Fruit fly (Drosophila melanogaster): ENCODE data around the gene frm.

frm gene

DNA sequence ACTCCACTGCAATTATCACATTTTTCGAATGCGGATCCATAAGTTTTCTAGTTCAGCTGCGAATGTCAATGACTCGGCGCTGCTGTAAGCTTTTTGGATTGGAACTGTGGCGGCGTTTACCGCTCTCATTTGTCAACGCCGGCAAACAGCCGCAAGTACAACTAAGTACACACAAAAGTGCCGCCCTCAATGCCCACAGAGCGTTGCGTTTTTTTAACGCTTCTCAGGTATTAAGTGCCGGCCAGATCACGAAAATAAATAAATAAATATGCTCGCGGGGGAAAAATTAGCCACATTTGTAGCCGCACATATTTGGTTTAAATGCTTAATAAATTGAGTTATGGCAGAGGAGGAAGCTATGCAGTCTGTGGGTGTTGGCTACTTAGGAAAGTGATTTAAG is 30.6 kb upstream of the frm start:
- TF ChIP-seq cnc (optimal IDR thresholded peaks at IDR 0.05) (no peak), CG7101 (tag; optimal IDR thresholded peaks at IDR 0.05) (no peak), toe (GFP tag; optimal IDR thresholded peaks at IDR 0.05) (no peak), CG12768 (GFP tag; optimal IDR thresholded peaks at IDR 0.05) (no peak), Clk (GFP tag; optimal IDR thresholded peaks at IDR 0.05) (no peak), CG33017 (tag; optimal IDR thresholded peaks at IDR 0.05) (no peak), CG14711 (tag; optimal IDR thresholded peaks at IDR 0.05) (no peak), cic (GFP tag; optimal IDR thresholded peaks at IDR 0.05) (no peak), CG7045 (GFP tag; optimal IDR thresholded peaks at IDR 0.05) (no peak), CG1620 (GFP tag; optimal IDR thresholded peaks at IDR 0.05) (no peak), ovo (GFP tag; optimal IDR thresholded peaks at IDR 0.05) (no peak), pad (GFP tag; optimal IDR thresholded peaks at IDR 0.05) (no peak), bab1 (GFP tag; optimal IDR thresholded peaks at IDR 0.05) (no peak), CG11617 (GFP tag; optimal IDR thresholded peaks at IDR 0.05) (no peak), Mnt (GFP tag; optimal IDR thresholded peaks at IDR 0.05) (no peak), kay (GFP tag; ENCODE audit: borderline replicate concordance) (no peak), tj (GFP tag; optimal IDR thresholded peaks at IDR 0.05) (no peak), CG5204 (GFP tag; optimal IDR thresholded peaks at IDR 0.05) (no peak), Hr96 (GFP tag; optimal IDR thresholded peaks at IDR 0.05) (no peak), Crg-1 (GFP tag; optimal IDR thresholded peaks at IDR 0.05) (no peak)

DNA sequence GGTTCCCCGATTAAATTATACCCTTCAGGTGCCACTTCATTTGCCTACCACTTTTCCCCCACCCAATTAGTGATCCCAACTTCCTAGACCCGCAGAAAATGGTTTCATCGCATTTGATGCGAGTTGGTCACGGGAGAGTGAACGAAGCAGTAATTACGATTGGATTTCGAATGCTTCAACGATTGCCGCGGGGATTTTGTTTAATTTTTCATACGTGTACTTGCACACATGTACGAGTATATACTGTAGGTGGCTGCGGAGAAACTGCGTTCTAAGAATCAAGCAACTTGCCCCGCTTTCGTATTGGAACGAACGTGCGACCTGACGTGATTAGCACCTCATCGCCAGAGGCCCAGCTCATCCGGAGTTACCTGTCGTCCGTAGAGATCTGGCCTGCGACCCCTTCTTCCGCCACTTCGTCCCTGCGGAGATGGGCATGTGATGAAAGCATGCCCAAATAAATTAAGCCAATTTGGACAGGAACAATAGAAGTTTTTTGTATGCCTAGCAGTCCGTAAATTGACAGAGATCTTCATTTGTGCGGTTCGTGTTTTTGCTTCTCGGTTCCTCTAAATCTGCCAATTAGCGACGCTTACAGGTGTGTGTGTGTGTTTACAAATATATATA is 29.6 kb upstream of the frm start:
- TF ChIP-seq CG7045 (GFP tag; optimal IDR thresholded peaks at IDR 0.05) (no peak), Hr96 (GFP tag; optimal IDR thresholded peaks at IDR 0.05) (no peak), cnc (optimal IDR thresholded peaks at IDR 0.05) (no peak), CG14711 (tag; optimal IDR thresholded peaks at IDR 0.05) (no peak), CG33017 (tag; optimal IDR thresholded peaks at IDR 0.05) (no peak), kay (GFP tag; ENCODE audit: borderline replicate concordance) (peak; percentile 22), ovo (GFP tag; optimal IDR thresholded peaks at IDR 0.05) (no peak)

DNA sequence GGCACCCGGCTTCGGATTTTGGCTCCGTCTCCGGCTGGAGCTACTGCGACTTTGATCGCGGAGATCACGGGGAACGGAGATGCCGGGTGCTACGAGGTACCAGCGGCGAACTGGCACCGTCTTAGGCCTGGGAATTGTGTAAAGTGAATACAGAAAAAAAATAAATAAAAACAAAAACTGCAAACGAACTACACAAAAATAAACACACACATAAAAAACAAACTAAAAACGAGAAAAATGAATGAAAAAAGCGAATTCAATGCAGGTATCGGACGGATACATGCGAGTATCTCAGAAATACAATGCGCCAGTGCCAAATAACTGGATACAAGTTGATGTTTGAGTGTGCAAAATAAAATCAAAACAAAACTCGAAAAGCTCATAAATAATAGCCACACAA is 28.8 kb upstream of the frm start:
- no peak for TF ChIP-seq bab1 (GFP tag; optimal IDR thresholded peaks at IDR 0.05)
- TF ChIP-seq ovo (GFP tag; optimal IDR thresholded peaks at IDR 0.05) = no peak
- TF ChIP-seq toe (GFP tag; optimal IDR thresholded peaks at IDR 0.05) = no peak
- no peak for TF ChIP-seq Clk (GFP tag; optimal IDR thresholded peaks at IDR 0.05)
- no peak for TF ChIP-seq kay (GFP tag; ENCODE audit: borderline replicate concordance)
- no peak for TF ChIP-seq cnc (optimal IDR thresholded peaks at IDR 0.05)
- TF ChIP-seq Mnt (GFP tag; optimal IDR thresholded peaks at IDR 0.05) = no peak
- TF ChIP-seq CG5204 (GFP tag; optimal IDR thresholded peaks at IDR 0.05) = no peak
- no peak for TF ChIP-seq Hr96 (GFP tag; optimal IDR thresholded peaks at IDR 0.05)
- TF ChIP-seq CG1620 (GFP tag; optimal IDR thresholded peaks at IDR 0.05) = no peak
- TF ChIP-seq CG7101 (tag; optimal IDR thresholded peaks at IDR 0.05) = no peak
- TF ChIP-seq CG14711 (tag; optimal IDR thresholded peaks at IDR 0.05) = no peak
- TF ChIP-seq CG11617 (GFP tag; optimal IDR thresholded peaks at IDR 0.05) = no peak
- TF ChIP-seq pad (GFP tag; optimal IDR thresholded peaks at IDR 0.05) = no peak
- TF ChIP-seq CG33017 (tag; optimal IDR thresholded peaks at IDR 0.05) = no peak
- no peak for TF ChIP-seq cic (GFP tag; optimal IDR thresholded peaks at IDR 0.05)

DNA sequence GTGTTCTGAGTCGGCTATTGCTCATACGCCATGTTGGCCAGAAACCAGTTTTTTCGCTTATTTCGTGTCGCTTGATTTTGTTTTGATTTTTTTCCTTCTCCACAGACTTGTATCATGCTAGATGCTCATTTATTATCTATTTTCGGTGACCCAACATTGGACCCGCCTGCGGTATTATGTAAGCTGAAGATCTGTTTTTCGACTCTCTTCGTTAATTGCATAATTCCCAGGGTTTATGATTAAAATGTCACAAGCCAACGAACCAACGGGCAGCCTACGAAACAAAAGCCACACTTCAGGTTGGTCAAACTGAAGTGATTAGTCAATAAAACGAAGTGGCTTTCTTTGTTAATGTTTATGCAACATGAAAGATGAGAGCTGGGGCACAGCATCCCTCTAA is 27.6 kb upstream of the frm start:
- TF ChIP-seq Mnt (GFP tag; optimal IDR thresholded peaks at IDR 0.05) (no peak), cic (GFP tag; optimal IDR thresholded peaks at IDR 0.05) (no peak), ovo (GFP tag; optimal IDR thresholded peaks at IDR 0.05) (no peak), CG33017 (tag; optimal IDR thresholded peaks at IDR 0.05) (no peak), CG5204 (GFP tag; optimal IDR thresholded peaks at IDR 0.05) (no peak), kay (GFP tag; ENCODE audit: borderline replicate concordance) (no peak), CG7045 (GFP tag; optimal IDR thresholded peaks at IDR 0.05) (no peak), CG7101 (tag; optimal IDR thresholded peaks at IDR 0.05) (no peak), CG14711 (tag; optimal IDR thresholded peaks at IDR 0.05) (no peak), tj (GFP tag; optimal IDR thresholded peaks at IDR 0.05) (no peak), Crg-1 (GFP tag; optimal IDR thresholded peaks at IDR 0.05) (no peak), CG1620 (GFP tag; optimal IDR thresholded peaks at IDR 0.05) (no peak), toe (GFP tag; optimal IDR thresholded peaks at IDR 0.05) (no peak), pad (GFP tag; optimal IDR thresholded peaks at IDR 0.05) (no peak), CG11617 (GFP tag; optimal IDR thresholded peaks at IDR 0.05) (no peak), bab1 (GFP tag; optimal IDR thresholded peaks at IDR 0.05) (no peak)

DNA sequence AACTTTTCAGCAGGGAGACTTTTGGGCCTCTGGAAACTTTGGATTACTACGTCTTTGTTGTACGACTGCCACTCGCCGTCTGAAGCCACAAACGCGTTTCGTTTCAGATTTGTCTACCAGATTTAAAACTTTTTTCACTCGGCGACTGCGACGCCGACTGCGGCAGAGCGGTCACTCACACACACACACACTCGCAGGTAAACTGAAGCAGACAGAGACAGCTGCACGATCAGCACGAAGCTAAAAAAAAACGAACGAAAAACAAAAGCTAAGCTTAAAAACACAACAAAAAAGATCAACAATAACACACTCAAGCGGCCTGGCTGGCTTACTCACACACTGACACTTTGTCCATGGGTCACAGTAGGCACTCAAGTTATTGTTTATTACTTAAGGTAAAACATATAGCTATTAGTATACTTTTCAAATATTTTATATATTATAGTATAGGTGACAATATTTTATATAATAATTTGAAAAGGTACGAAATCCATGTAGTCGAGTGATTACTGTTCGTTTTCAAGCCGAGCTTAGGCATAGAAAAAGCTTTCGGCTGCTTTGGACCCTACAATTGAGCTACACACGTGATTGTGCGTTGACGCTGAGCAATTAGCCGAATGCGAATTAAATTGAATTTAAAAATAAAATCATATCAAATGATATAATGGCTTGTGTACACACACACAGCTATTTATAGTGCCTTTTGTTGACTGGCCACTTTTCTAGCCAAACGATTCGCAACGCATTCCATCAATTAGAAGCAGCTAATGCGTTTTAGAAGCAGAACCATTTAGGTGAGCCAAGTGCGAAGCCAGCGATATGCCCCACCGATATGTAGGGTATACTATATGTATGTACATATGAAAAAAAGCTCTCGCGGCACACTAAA is 26.5 kb upstream of the frm start, which contains the start of gene Msr-110:
Msr-110 (minus strand) TSS at position 99 of the 889 bp plus-strand sequence.
- TF ChIP-seq cnc (optimal IDR thresholded peaks at IDR 0.05) (no peak), CG14711 (tag; optimal IDR thresholded peaks at IDR 0.05) (peak; percentile 90), bab1 (GFP tag; optimal IDR thresholded peaks at IDR 0.05) (peak; percentile 88), CG1620 (GFP tag; optimal IDR thresholded peaks at IDR 0.05) (peak; percentile 49), toe (GFP tag; optimal IDR thresholded peaks at IDR 0.05) (peak; percentile 81), Crg-1 (GFP tag; optimal IDR thresholded peaks at IDR 0.05) (peak; percentile 51), CG5204 (GFP tag; optimal IDR thresholded peaks at IDR 0.05) (peak; percentile 31), ovo (GFP tag; optimal IDR thresholded peaks at IDR 0.05) (peak; percentile 52), Hr96 (GFP tag; optimal IDR thresholded peaks at IDR 0.05) (peak; percentile 45), cic (GFP tag; optimal IDR thresholded peaks at IDR 0.05) (peak; percentile 62), Mnt (GFP tag; optimal IDR thresholded peaks at IDR 0.05) (peak; percentile 36), CG7101 (tag; optimal IDR thresholded peaks at IDR 0.05) (peak; percentile 94), kay (GFP tag; ENCODE audit: borderline replicate concordance) (peak; percentile 55), CG7045 (GFP tag; optimal IDR thresholded peaks at IDR 0.05) (peak; percentile 89), tj (GFP tag; optimal IDR thresholded peaks at IDR 0.05) (peak; percentile 68), pad (GFP tag; optimal IDR thresholded peaks at IDR 0.05) (peak; percentile 67), CG11617 (GFP tag; optimal IDR thresholded peaks at IDR 0.05) (peak; percentile 77), Clk (GFP tag; optimal IDR thresholded peaks at IDR 0.05) (peak; percentile 67), CG12768 (GFP tag; optimal IDR thresholded peaks at IDR 0.05) (peak; percentile 87), CG33017 (tag; optimal IDR thresholded peaks at IDR 0.05) (peak; percentile 94)
